Worm (Caenorhabditis elegans): Measurements from ENCODE around the gene paqr-1.

- TF ChIP-seq egl-27 (tag; optimal IDR thresholded peaks at IDR 0.05) (no peak), skn-1 (tag; optimal IDR thresholded peaks at IDR 0.05) (no peak), nhr-77 (tag; optimal IDR thresholded peaks at IDR 0.05) (no peak), daf-12 (tag; optimal IDR thresholded peaks at IDR 0.05) (no peak)
Observed at ce11 chrIV:6597298-6597697, 42.1 kb upstream of the paqr-1 start, which contains the start of gene F38A5.6.
